Fruit fly (Drosophila melanogaster) whole organism, embryonic: ENCODE measurements around the gene Tusp.

Experiments
- Abd-B ChIP-seq: fragments of 200-800 bp; sonication (Bioruptor generic); optimal IDR thresholded peaks from 2 replicates; lab custom pipeline; 2018; ENCODE audit warnings: missing biosample characterization, mild to moderate bottlenecking, missing genetic modification characterization, moderate library complexity
- CG10959 ChIP-seq: fragments of 200-800 bp; sonication (Bioruptor generic); IDR thresholded peaks from 2 replicates; pipeline ENCODE4 v1.3.6; 2022; ENCODE audit warnings: missing biosample characterization, missing genetic modification characterization
- CG12071 ChIP-seq: fragments of 200-800 bp; sonication (Bioruptor generic); optimal IDR thresholded peaks from 3 replicates; lab custom pipeline; 2018; ENCODE audit warnings: missing biosample characterization, mild to moderate bottlenecking, missing genetic modification characterization
- CG12104 ChIP-seq: fragments of 200-800 bp; sonication (Bioruptor generic); optimal IDR thresholded peaks from 3 replicates; lab custom pipeline; 2016; ENCODE audit warnings: missing biosample characterization, missing genetic modification characterization
- CG12299 ChIP-seq: fragments of 200-800 bp; sonication (Bioruptor generic); optimal IDR thresholded peaks from 2 replicates; lab custom pipeline; 2018; ENCODE audit warnings: missing biosample characterization, mild to moderate bottlenecking, missing genetic modification characterization
- CG13424 ChIP-seq: fragments of 200-800 bp; sonication (Bioruptor generic); optimal IDR thresholded peaks from 2 replicates; lab custom pipeline; 2019; ENCODE audit warnings: missing biosample characterization, mild to moderate bottlenecking, missing genetic modification characterization, moderate library complexity
- CG2678 ChIP-seq: fragments of 200-800 bp; sonication (Bioruptor generic); optimal IDR thresholded peaks from 3 replicates; lab custom pipeline; 2019; ENCODE audit warnings: missing biosample characterization, mild to moderate bottlenecking, missing genetic modification characterization, moderate library complexity
- CG2889 ChIP-seq: fragments of 200-800 bp; sonication (Bioruptor generic); IDR thresholded peaks from 3 replicates; pipeline ENCODE4 v1.3.6; 2022; ENCODE audit warnings: missing biosample characterization, missing genetic modification characterization
- CG31224 ChIP-seq: fragments of 200-800 bp; sonication (Bioruptor generic); IDR thresholded peaks from 2 replicates; pipeline ENCODE4 v1.3.6; 2022; ENCODE audit warnings: missing biosample characterization, missing genetic modification characterization
- CG33213 ChIP-seq: fragments of 200-800 bp; sonication (Bioruptor generic); optimal IDR thresholded peaks from 3 replicates; lab custom pipeline; 2016; ENCODE audit warnings: missing biosample characterization, missing genetic modification characterization
- CG3726 ChIP-seq: fragments of 200-800 bp; sonication (Bioruptor generic); IDR thresholded peaks from 3 replicates; pipeline ENCODE4, ENCODE4 v1.3.6; 2022; ENCODE audit warnings: missing biosample characterization, missing genetic modification characterization
- CG4617 ChIP-seq: fragments of 200-800 bp; sonication (Bioruptor generic); optimal IDR thresholded peaks from 3 replicates; lab custom pipeline; 2016; ENCODE audit warnings: missing biosample characterization, missing genetic modification characterization, borderline replicate concordance
- CG4820 ChIP-seq: fragments of 200-800 bp; sonication (Bioruptor generic); optimal IDR thresholded peaks from 3 replicates; lab custom pipeline; 2016; ENCODE audit warnings: missing biosample characterization, missing genetic modification characterization
- CG5180 ChIP-seq: fragments of 200-800 bp; sonication (Bioruptor generic); optimal IDR thresholded peaks from 3 replicates; lab custom pipeline; 2017; ENCODE audit warnings: missing biosample characterization, missing genetic modification characterization, mild to moderate bottlenecking, moderate library complexity, missing genetic modification reagents
- CG6689 ChIP-seq: fragments of 200-800 bp; sonication (Bioruptor generic); IDR thresholded peaks from 2 replicates; pipeline ENCODE4 v1.3.6; 2022; ENCODE audit warnings: missing biosample characterization, missing genetic modification characterization
- CG9215 ChIP-seq: fragments of 200-800 bp; sonication (Bioruptor generic); IDR thresholded peaks from 2 replicates; pipeline ENCODE4 v1.3.6; 2022; ENCODE audit warnings: missing biosample characterization, missing genetic modification characterization
- CG9609 ChIP-seq: fragments of 200-800 bp; sonication (Bioruptor generic); optimal IDR thresholded peaks from 3 replicates; lab custom pipeline; 2016; ENCODE audit warnings: missing biosample characterization, missing genetic modification characterization
- CG9817 ChIP-seq: fragments of 200-800 bp; sonication (Bioruptor generic); optimal IDR thresholded peaks from 2 replicates; lab custom pipeline; 2018; ENCODE audit warnings: missing biosample characterization, mild to moderate bottlenecking, missing genetic modification characterization, moderate library complexity
- Chrac-16 ChIP-seq: fragments of 200-800 bp; sonication (Bioruptor generic); optimal IDR thresholded peaks from 3 replicates; lab custom pipeline; 2016; ENCODE audit warnings: missing biosample characterization, missing genetic modification characterization
- CoRest ChIP-seq: fragments of 200-800 bp; sonication (Bioruptor generic); optimal IDR thresholded peaks from 3 replicates; lab custom pipeline; 2018; ENCODE audit warnings: missing biosample characterization, mild to moderate bottlenecking, missing genetic modification characterization, moderate library complexity
- Drgx ChIP-seq: fragments of 200-800 bp; sonication (Bioruptor generic); IDR thresholded peaks from 2 replicates; pipeline ENCODE4 v1.3.6; 2022; ENCODE audit warnings: missing biosample characterization, missing genetic modification characterization
- E2f1 ChIP-seq: fragments of 200-800 bp; sonication (Bioruptor generic); IDR thresholded peaks from 2 replicates; pipeline ENCODE4 v1.3.6; 2022; ENCODE audit warnings: missing biosample characterization, missing genetic modification characterization
- Fer3 ChIP-seq: fragments of 200-800 bp; sonication (Bioruptor generic); optimal IDR thresholded peaks from 2 replicates; lab custom pipeline; 2018; ENCODE audit warnings: missing biosample characterization, mild to moderate bottlenecking, missing genetic modification characterization, moderate library complexity
- HLH54F ChIP-seq: fragments of 200-800 bp; sonication (Bioruptor generic); optimal IDR thresholded peaks from 3 replicates; lab custom pipeline; 2016; ENCODE audit warnings: missing biosample characterization, missing genetic modification characterization
- Hr78 ChIP-seq, 2 experiments: fragments of 200-800 bp in 1 of 2; fragments of >200 bp in 1 of 2; sonication (Bioruptor generic) in 1 of 2; optimal IDR thresholded peaks; 2 replicates each; lab custom pipeline; 2017 to 2019; ENCODE audit warnings: missing biosample characterization in 2 of 2, missing genetic modification characterization in 2 of 2, mild to moderate bottlenecking in 1 of 2, moderate library complexity in 1 of 2
- Lpt ChIP-seq: fragments of >200 bp; optimal IDR thresholded peaks from 2 replicates; lab custom pipeline; 2018; ENCODE audit warnings: missing biosample characterization, missing genetic modification characterization
- MBD-R2 ChIP-seq: fragments of 200-800 bp; sonication (Bioruptor generic); IDR thresholded peaks from 2 replicates; pipeline ENCODE4 v1.3.6; 2022; ENCODE audit warnings: missing biosample characterization, missing genetic modification characterization
- Meics ChIP-seq: fragments of 200-800 bp; sonication (Bioruptor generic); optimal IDR thresholded peaks from 2 replicates; lab custom pipeline; 2017; ENCODE audit warnings: missing biosample characterization, mild to moderate bottlenecking, missing genetic modification characterization
- Mes4 ChIP-seq: fragments of 200-800 bp; sonication (Bioruptor generic); optimal IDR thresholded peaks from 2 replicates; lab custom pipeline; 2016; ENCODE audit warnings: missing biosample characterization, missing genetic modification characterization
- Oli ChIP-seq: fragments of 200-800 bp; sonication (Bioruptor generic); optimal IDR thresholded peaks from 2 replicates; lab custom pipeline; 2018; ENCODE audit warnings: missing biosample characterization, mild to moderate bottlenecking, missing genetic modification characterization, moderate library complexity
- Pdp1 ChIP-seq, 2 experiments: fragments of 200-800 bp; sonication (Bioruptor generic); optimal IDR thresholded peaks; 3 replicates each; lab custom pipeline; 2016; ENCODE audit warnings: missing biosample characterization in 2 of 2, missing genetic modification characterization in 2 of 2, mild to moderate bottlenecking in 1 of 2, moderate library complexity in 1 of 2
- Ssrp ChIP-seq: fragments of 200-800 bp; sonication (Bioruptor generic); optimal IDR thresholded peaks from 2 replicates; lab custom pipeline; 2018; ENCODE audit warnings: missing biosample characterization, mild to moderate bottlenecking, missing genetic modification characterization, moderate library complexity
- Taf1 ChIP-seq: fragments of 200-800 bp; sonication (Bioruptor generic); IDR thresholded peaks from 2 replicates; pipeline ENCODE4 v1.3.6; 2022; ENCODE audit warnings: missing biosample characterization, missing genetic modification characterization
- bab2 ChIP-seq: fragments of 200-800 bp; sonication (Bioruptor generic); optimal IDR thresholded peaks from 2 replicates; lab custom pipeline; 2016; ENCODE audit warnings: missing biosample characterization, missing genetic modification characterization
- btn ChIP-seq: fragments of 200-800 bp; sonication (Bioruptor generic); optimal IDR thresholded peaks from 2 replicates; lab custom pipeline; 2016; ENCODE audit warnings: missing biosample characterization, missing genetic modification characterization
- cad ChIP-seq: fragments of >200 bp; optimal IDR thresholded peaks from 2 replicates; lab custom pipeline; 2017; ENCODE audit warnings: missing biosample characterization, missing genetic modification characterization
- cato ChIP-seq: fragments of 200-800 bp; sonication (Bioruptor generic); optimal IDR thresholded peaks from 2 replicates; lab custom pipeline; 2016; ENCODE audit warnings: missing biosample characterization, missing genetic modification characterization, borderline replicate concordance
- ftz-f1 ChIP-seq: fragments of 200-800 bp; sonication (Bioruptor generic); optimal IDR thresholded peaks from 2 replicates; lab custom pipeline; 2016; ENCODE audit warnings: missing biosample characterization, missing genetic modification characterization
- gsb-n ChIP-seq: fragments of 200-800 bp; sonication (Bioruptor generic); optimal IDR thresholded peaks from 3 replicates; lab custom pipeline; 2018; ENCODE audit warnings: missing biosample characterization, mild to moderate bottlenecking, missing genetic modification characterization
- h ChIP-seq: fragments of >200 bp; optimal IDR thresholded peaks from 2 replicates; lab custom pipeline; 2017
- pb ChIP-seq: fragments of 200-800 bp; sonication (Bioruptor generic); optimal IDR thresholded peaks from 3 replicates; lab custom pipeline; 2016; ENCODE audit warnings: missing biosample characterization, missing genetic modification characterization
- prd ChIP-seq, 3 experiments: fragments of >200 bp in 2 of 3; fragments of 200-800 bp in 1 of 3; sonication (Bioruptor generic) in 1 of 3; optimal IDR thresholded peaks in 2 of 3; IDR thresholded peaks in 1 of 3; 2 replicates in 2 of 3; 3 replicates in 1 of 3; pipeline versions ENCODE4 v1.3.6 to Lab custom; 2017 to 2022; ENCODE audit warnings: missing biosample characterization in 1 of 3, missing genetic modification characterization in 1 of 3
- pros ChIP-seq: fragments of 200-800 bp; sonication (Bioruptor generic); optimal IDR thresholded peaks from 3 replicates; lab custom pipeline; 2019; ENCODE audit warnings: missing biosample characterization, mild to moderate bottlenecking, missing genetic modification characterization, moderate library complexity
- sd ChIP-seq: fragments of 200-800 bp; sonication (Bioruptor generic); optimal IDR thresholded peaks from 3 replicates; lab custom pipeline; 2018; ENCODE audit warnings: missing biosample characterization, mild to moderate bottlenecking, missing genetic modification characterization, moderate library complexity
- slp2 ChIP-seq: fragments of 200-800 bp; sonication (Bioruptor generic); optimal IDR thresholded peaks from 2 replicates; lab custom pipeline; 2016; ENCODE audit warnings: missing biosample characterization, missing genetic modification characterization
- ssp ChIP-seq: fragments of 200-800 bp; sonication (Bioruptor generic); IDR thresholded peaks from 2 replicates; pipeline ENCODE4 v1.3.6; 2022; ENCODE audit warnings: missing biosample characterization, missing genetic modification characterization
- usp ChIP-seq: fragments of >200 bp; optimal IDR thresholded peaks from 2 replicates; lab custom pipeline; 2017; ENCODE audit warnings: missing biosample characterization, missing genetic modification characterization
- wek ChIP-seq: fragments of 200-800 bp; sonication (Bioruptor generic); optimal IDR thresholded peaks from 3 replicates; lab custom pipeline; 2018; ENCODE audit warnings: missing biosample characterization, mild to moderate bottlenecking, missing genetic modification characterization, moderate library complexity
- zen ChIP-seq: fragments of 200-800 bp; sonication (Bioruptor generic); optimal IDR thresholded peaks from 3 replicates; lab custom pipeline; 2018; ENCODE audit warnings: missing biosample characterization, mild to moderate bottlenecking, missing genetic modification characterization, moderate library complexity
- zf30C ChIP-seq: fragments of 200-800 bp; sonication (Bioruptor generic); optimal IDR thresholded peaks from 3 replicates; lab custom pipeline; 2018; ENCODE audit warnings: missing biosample characterization, mild to moderate bottlenecking, missing genetic modification characterization

Gene Tusp

DNA sequence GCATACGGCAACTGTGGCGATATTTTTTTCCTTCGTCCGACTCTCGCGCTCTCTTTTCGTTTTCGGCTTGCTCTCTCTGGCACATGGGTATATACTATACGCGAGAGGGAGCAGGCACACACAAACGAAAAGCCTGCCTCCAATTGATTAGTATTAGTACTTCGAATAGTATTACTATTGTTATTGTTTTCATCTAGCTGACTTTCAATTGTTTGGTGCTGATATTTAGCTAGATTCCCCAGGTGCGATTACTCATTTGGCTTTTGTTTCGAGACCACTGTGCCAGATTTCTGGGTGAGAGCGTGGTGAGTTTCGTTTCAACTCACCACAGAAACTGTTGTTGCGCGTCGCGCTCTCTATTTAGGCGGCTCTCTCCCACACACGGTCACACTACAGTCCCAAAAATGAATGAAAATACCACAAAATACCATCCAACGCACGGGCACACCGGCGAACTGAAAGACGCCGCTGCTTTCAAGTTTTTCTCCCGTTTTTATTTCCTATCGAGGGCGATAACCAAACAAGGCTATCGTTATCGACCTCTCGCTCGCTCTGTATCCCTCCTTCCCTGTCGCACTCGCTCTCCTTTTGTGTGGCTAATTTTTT, 26.3 kb upstream of the Tusp start (continued):
- peak; percentile 24 for TF ChIP-seq CG9817 (tag; lab: Kevin White, UChicago)
- TF ChIP-seq Lpt (GFP tag; lab: Kevin White, UChicago): no peak
- no peak for TF ChIP-seq prd (optimal IDR thresholded peaks at IDR 0.05; lab: Kevin White, UChicago)
- TF ChIP-seq prd (GFP tag; IDR thresholded peaks at IDR 0.05; lab: Robert Waterston, UW): no peak
- TF ChIP-seq Mes4 (GFP tag; lab: Kevin White, UChicago): peak; percentile 34
- no peak for TF ChIP-seq Drgx (GFP tag; lab: Robert Waterston, UW)
- TF ChIP-seq btn (GFP tag; lab: Kevin White, UChicago): peak; percentile 8
- peak; percentile 36 for TF ChIP-seq zf30C (GFP tag; lab: Kevin White, UChicago)
- no peak for TF ChIP-seq CG31224 (GFP tag; lab: Robert Waterston, UW)
- no peak for TF ChIP-seq Hr78 (GFP tag; optimal IDR thresholded peaks at IDR 0.05; lab: Kevin White, UChicago)
- TF ChIP-seq CoRest (tag; lab: Kevin White, UChicago): peak; percentile 33
- no peak for TF ChIP-seq slp2
- peak in 1 of 2 experiments; percentile 42 for TF ChIP-seq Pdp1 (GFP tag; optimal IDR thresholded peaks at IDR 0.05; lab: Kevin White, UChicago)
- peak; percentile 3 for TF ChIP-seq CG9609 (GFP tag; lab: Kevin White, UChicago)
- TF ChIP-seq MBD-R2: no peak
- TF ChIP-seq zen (tag; lab: Kevin White, UChicago): no peak
- peak; percentile 59 for TF ChIP-seq CG12299
- TF ChIP-seq gsb-n (tag; lab: Kevin White, UChicago): no peak
- no peak for TF ChIP-seq ftz-f1 (GFP tag; lab: Kevin White, UChicago)
- no peak for TF ChIP-seq CG3726 (GFP tag; lab: Robert Waterston, UW)
- TF ChIP-seq pb: no peak
- no peak for TF ChIP-seq CG4820 (GFP tag; lab: Kevin White, UChicago)
- TF ChIP-seq Ssrp: no peak
- peak; percentile 74 for TF ChIP-seq CG2678 (tag; lab: Kevin White, UChicago)
- TF ChIP-seq Fer3 (tag; lab: Kevin White, UChicago): peak; percentile 41
- peak; percentile 30 for TF ChIP-seq sd (tag; lab: Kevin White, UChicago)
- no peak for TF ChIP-seq CG2889 (GFP tag; lab: Robert Waterston, UW)
- TF ChIP-seq CG33213 (GFP tag; lab: Kevin White, UChicago): peak; percentile 5
- TF ChIP-seq HLH54F: peak; percentile 52
- TF ChIP-seq CG5180: peak; percentile 58
- TF ChIP-seq Oli (tag; lab: Kevin White, UChicago): peak; percentile 44
- TF ChIP-seq CG4617 (GFP tag; lab: Kevin White, UChicago): no peak
- TF ChIP-seq cad (GFP tag; lab: Kevin White, UChicago): no peak
- TF ChIP-seq ssp (GFP tag; lab: Robert Waterston, UW): no peak
- no peak for TF ChIP-seq Taf1 (GFP tag; lab: Robert Waterston, UW)
- no peak for TF ChIP-seq h (lab: Kevin White, UChicago)
- TF ChIP-seq Chrac-16: peak; percentile 35
- peak; percentile 87 for TF ChIP-seq CG12071 (GFP tag; lab: Kevin White, UChicago)
- no peak for TF ChIP-seq pros
- peak; percentile 53 for TF ChIP-seq bab2 (GFP tag; lab: Kevin White, UChicago)
- TF ChIP-seq CG13424 (tag; lab: Kevin White, UChicago): peak; percentile 71
- no peak for TF ChIP-seq Abd-B (GFP tag; lab: Kevin White, UChicago)
- TF ChIP-seq E2f1 (GFP tag; lab: Robert Waterston, UW): no peak
- no peak for TF ChIP-seq CG10959 (GFP tag; lab: Robert Waterston, UW)
- TF ChIP-seq Meics: peak; percentile 76
- no peak for TF ChIP-seq usp (GFP tag; lab: Kevin White, UChicago)
- no peak for TF ChIP-seq cato (GFP tag; lab: Kevin White, UChicago)
- TF ChIP-seq CG6689 (GFP tag; lab: Robert Waterston, UW): no peak
- TF ChIP-seq CG9215 (GFP tag; lab: Robert Waterston, UW): no peak
- TF ChIP-seq wek: peak; percentile 63
- TF ChIP-seq CG12104: no peak
